Worm (Caenorhabditis elegans): ENCODE results near the gene vap-1.

DNA sequence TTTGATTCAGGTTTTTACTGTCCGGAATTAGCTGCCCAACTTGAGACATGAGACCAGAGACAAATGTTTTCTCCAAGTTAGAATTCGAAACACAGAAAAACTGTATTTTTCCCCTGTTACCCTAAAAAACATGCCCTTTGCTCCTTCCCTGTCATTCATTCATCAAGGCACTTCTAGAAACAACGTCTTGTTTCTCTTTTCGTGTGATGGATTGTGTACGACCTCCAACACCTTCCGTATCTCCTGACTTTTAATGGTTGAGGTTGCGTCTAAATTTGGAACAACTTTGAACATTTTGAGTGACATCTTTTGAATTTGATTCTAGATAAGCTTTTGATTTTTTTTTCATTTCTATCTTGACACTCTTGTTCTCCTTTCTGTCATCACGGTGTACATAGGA, 26.2 kb upstream of the vap-1 start:
- TF ChIP-seq lin-1 (GFP tag; IDR thresholded peaks at IDR 0.05): no peak
- TF ChIP-seq nhr-77 (tag; optimal IDR thresholded peaks at IDR 0.05): no peak
- TF ChIP-seq dmd-6 (GFP tag; IDR thresholded peaks at IDR 0.05): no peak
- no peak for TF ChIP-seq ceh-62 (tag; optimal IDR thresholded peaks at IDR 0.05)
- TF ChIP-seq dve-1 (tag; optimal IDR thresholded peaks at IDR 0.05; ENCODE audit: insufficient read depth): no peak
- TF ChIP-seq madf-9 (GFP tag; conservative IDR thresholded peaks at IDR 0.05): no peak
- peak in 1 of 2 experiments; percentile 91 for TF ChIP-seq unc-62 (GFP tag; optimal IDR thresholded peaks at IDR 0.05 in 1 of 2)
- no peak for TF ChIP-seq unc-62 (tag; optimal IDR thresholded peaks at IDR 0.05)
- no peak for TF ChIP-seq ama-1 (optimal IDR thresholded peaks at IDR 0.05)
